Fruit fly (Drosophila melanogaster): ENCODE measurements around the gene CG42846.

dm6 chr3L:267618-268017 lies 36.2 kb upstream of the CG42846 start:
- TF ChIP-seq dmrt99B (tag; optimal IDR thresholded peaks at IDR 0.05): no peak
- TF ChIP-seq kay (GFP tag; optimal IDR thresholded peaks at IDR 0.05): no peak
- no peak for TF ChIP-seq CG34376 (GFP tag; optimal IDR thresholded peaks at IDR 0.05)
- TF ChIP-seq CG9932 (GFP tag; IDR thresholded peaks at IDR 0.05): no peak

Data from whole organism, embryonic.